Worm (Caenorhabditis elegans): ENCODE data around the gene W10G11.2.
"Not testable (repeated sequence)": the region's sequence is repeated elsewhere in the genome, so short reads cannot be mapped to it uniquely, and the experiment has no call there.

DNA sequence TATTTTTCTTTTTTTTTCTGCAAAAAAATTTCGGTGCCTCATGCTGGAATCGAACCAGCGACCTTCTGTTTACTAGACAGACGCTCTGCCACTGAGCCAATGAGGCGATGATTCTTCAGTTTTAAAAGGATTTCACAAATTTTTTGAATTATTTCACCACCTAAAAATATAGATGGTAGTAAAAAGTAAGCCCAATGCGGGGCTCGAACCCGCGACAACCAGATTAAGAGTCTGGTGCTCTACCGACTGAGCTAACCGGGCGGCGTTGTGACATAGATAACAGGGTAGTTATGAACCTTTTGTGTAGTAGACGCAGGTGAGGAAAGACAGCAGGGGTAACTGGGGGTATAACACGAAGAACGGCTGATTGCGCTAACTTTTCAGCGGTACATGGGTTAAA lies 6.1 kb upstream of the W10G11.2 start:
- TF ChIP-seq lin-15B (tag; optimal IDR thresholded peaks at IDR 0.05); unc-62 (GFP tag; optimal IDR thresholded peaks at IDR 0.05); unc-39 (tag; optimal IDR thresholded peaks at IDR 0.05); nhr-11 (tag; optimal IDR thresholded peaks at IDR 0.05); R02D3.7 (tag; optimal IDR thresholded peaks at IDR 0.05); nhr-77 (tag; optimal IDR thresholded peaks at IDR 0.05); egl-27 (tag; optimal IDR thresholded peaks at IDR 0.05); fos-1 (tag; optimal IDR thresholded peaks at IDR 0.05); ztf-11 (tag; optimal IDR thresholded peaks at IDR 0.05); nhr-25 (tag; optimal IDR thresholded peaks at IDR 0.05); jun-1 (tag; optimal IDR thresholded peaks at IDR 0.05): not testable (repeated sequence)

All from whole organism, L3 larva.